Fruit fly (Drosophila melanogaster): ENCODE results near the gene CAH8.

Gene CAH8

dm6 chr3R:22381077-22381476, 8.4 kb downstream of the CAH8 start, which contains the start of gene CG43342:
Gene CG43342, plus strand, starts transcription at chr3R:22381340.
- TF ChIP-seq Fer2 (tag; optimal IDR thresholded peaks at IDR 0.05) (no peak), CG17568 (GFP tag; optimal IDR thresholded peaks at IDR 0.05) (no peak), nerfin-1 (tag; optimal IDR thresholded peaks at IDR 0.05) (no peak), NfI (GFP tag; optimal IDR thresholded peaks at IDR 0.05) (no peak), schlank (tag; optimal IDR thresholded peaks at IDR 0.05) (no peak), fd64A (GFP tag; optimal IDR thresholded peaks at IDR 0.05) (no peak), ato (GFP tag; IDR thresholded peaks at IDR 0.05; ENCODE audit: partially characterized antibody) (peak; percentile 81), tgo (GFP tag; IDR thresholded peaks at IDR 0.05) (no peak), peb (GFP tag; IDR thresholded peaks at IDR 0.05) (no peak), Dek (tag; optimal IDR thresholded peaks at IDR 0.05) (no peak), CG13296 (GFP tag; optimal IDR thresholded peaks at IDR 0.05) (no peak), HHEX (GFP tag; optimal IDR thresholded peaks at IDR 0.05) (no peak), CG8281 (tag; optimal IDR thresholded peaks at IDR 0.05) (no peak), chinmo (GFP tag; IDR thresholded peaks at IDR 0.05; ENCODE audit: partially characterized antibody) (peak; percentile 79; the same call in 1 of the 4 replicates), ind (GFP tag; optimal IDR thresholded peaks at IDR 0.05) (no peak), sim (GFP tag; IDR thresholded peaks at IDR 0.05) (no peak), Abd-B (GFP tag; optimal IDR thresholded peaks at IDR 0.05) (no peak), dati (GFP tag; IDR thresholded peaks at IDR 0.05) (no peak), Dip3 (GFP tag; optimal IDR thresholded peaks at IDR 0.05) (no peak), stwl (tag; optimal IDR thresholded peaks at IDR 0.05) (peak; percentile 73), CG18764 (GFP tag; optimal IDR thresholded peaks at IDR 0.05) (no peak), unc-4 (GFP tag; IDR thresholded peaks at IDR 0.05; ENCODE audit: partially characterized antibody) (peak; percentile 76), unpg (GFP tag; optimal IDR thresholded peaks at IDR 0.05) (no peak), CG14050 (GFP tag; IDR thresholded peaks at IDR 0.05) (no peak), CG12769 (tag; optimal IDR thresholded peaks at IDR 0.05) (no peak), CG16813 (GFP tag; IDR thresholded peaks at IDR 0.05; ENCODE audit: partially characterized antibody) (peak; percentile 75), CG30020 (tag; optimal IDR thresholded peaks at IDR 0.05) (no peak), Blimp-1 (GFP tag; optimal IDR thresholded peaks at IDR 0.05) (no peak), Stat92E (GFP tag; optimal IDR thresholded peaks at IDR 0.05) (no peak), cg (GFP tag; optimal IDR thresholded peaks at IDR 0.05) (no peak), CG3838 (GFP tag; optimal IDR thresholded peaks at IDR 0.05) (no peak), pzg (GFP tag; optimal IDR thresholded peaks at IDR 0.05) (peak; percentile 40), Sry-δ (GFP tag; optimal IDR thresholded peaks at IDR 0.05) (peak; percentile 82), Sox102F (GFP tag; optimal IDR thresholded peaks at IDR 0.05) (no peak), CG12219 (GFP tag; optimal IDR thresholded peaks at IDR 0.05) (no peak), Usf (GFP tag; optimal IDR thresholded peaks at IDR 0.05) (no peak), CG8765 (GFP tag; IDR thresholded peaks at IDR 0.05) (no peak), CG11504 (tag; optimal IDR thresholded peaks at IDR 0.05) (no peak), Ravus (GFP tag; IDR thresholded peaks at IDR 0.05) (no peak), sens-2 (GFP tag; IDR thresholded peaks at IDR 0.05) (no peak), eve (GFP tag; optimal IDR thresholded peaks at IDR 0.05) (no peak), CG10654 (GFP tag; optimal IDR thresholded peaks at IDR 0.05) (no peak), BtbVII (GFP tag; optimal IDR thresholded peaks at IDR 0.05) (no peak), CG10543 (GFP tag; optimal IDR thresholded peaks at IDR 0.05) (no peak), HmgD (GFP tag; optimal IDR thresholded peaks at IDR 0.05) (no peak), CG6683 (GFP tag; optimal IDR thresholded peaks at IDR 0.05) (no peak), CG14441 (GFP tag; IDR thresholded peaks at IDR 0.05) (no peak), CG9797 (GFP tag; optimal IDR thresholded peaks at IDR 0.05) (no peak), hbn (GFP tag; IDR thresholded peaks at IDR 0.05; ENCODE audit: partially characterized antibody) (peak; percentile 63), Doc3 (GFP tag; IDR thresholded peaks at IDR 0.05; ENCODE audit: partially characterized antibody) (peak; percentile 80)

All from whole organism, embryonic.